Fruit fly (Drosophila melanogaster): ENCODE measurements around the gene CG32655.
A peak's percentile ranks its signal among the peaks of the same experiment; 100 is the strongest.

Gene CG32655

DNA sequence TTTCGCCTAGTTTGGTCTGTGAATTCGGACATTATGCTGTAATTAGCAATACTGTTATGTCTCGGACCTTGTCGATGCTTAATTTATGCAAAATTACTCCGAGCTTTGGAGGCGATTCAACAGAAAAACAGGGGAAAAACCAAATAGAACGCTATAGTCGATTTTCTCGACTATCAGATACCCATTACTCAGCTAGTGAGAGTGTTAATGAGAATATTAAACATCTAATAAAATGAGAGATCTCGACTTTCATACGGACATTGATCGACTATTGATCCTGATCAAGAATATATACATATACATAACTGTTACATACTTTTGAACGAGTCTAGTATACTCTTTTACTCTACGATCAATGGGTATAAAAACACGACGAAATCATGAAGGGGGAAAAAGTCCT is 13.2 kb upstream of the CG32655 start (continued):
- no peak for TF ChIP-seq GATAe (GFP tag; conservative IDR thresholded peaks at IDR 0.05)
- TF ChIP-seq CG13624 (GFP tag; optimal IDR thresholded peaks at IDR 0.05) = no peak
- TF ChIP-seq CG9215 (GFP tag; IDR thresholded peaks at IDR 0.05) = no peak
- TF ChIP-seq CG4707 (GFP tag; optimal IDR thresholded peaks at IDR 0.05) = no peak
- no peak; the same call in 1 of the 2 replicates for TF ChIP-seq inv (GFP tag; IDR thresholded peaks at IDR 0.05; ENCODE audit: partially characterized antibody)
- no peak for TF ChIP-seq Optix (GFP tag; IDR thresholded peaks at IDR 0.05)
- peak; percentile 16 for TF ChIP-seq CG12071 (GFP tag; optimal IDR thresholded peaks at IDR 0.05)
- TF ChIP-seq unpg (GFP tag; optimal IDR thresholded peaks at IDR 0.05) = peak; percentile 53
- TF ChIP-seq ro (GFP tag; IDR thresholded peaks at IDR 0.05) = no peak
- TF ChIP-seq CG5180 (GFP tag; optimal IDR thresholded peaks at IDR 0.05) = no peak
- TF ChIP-seq CG7556 (GFP tag; optimal IDR thresholded peaks at IDR 0.05) = peak; percentile 26
- peak; percentile 55 for TF ChIP-seq phol (tag; optimal IDR thresholded peaks at IDR 0.05)
- TF ChIP-seq Side (GFP tag; optimal IDR thresholded peaks at IDR 0.05) = peak; percentile 7
- TF ChIP-seq CG17385 (GFP tag; optimal IDR thresholded peaks at IDR 0.05) = peak; percentile 30
- TF ChIP-seq unc-4 (GFP tag; IDR thresholded peaks at IDR 0.05; ENCODE audit: partially characterized antibody) = no peak
- no peak for TF ChIP-seq Dip2 (GFP tag; IDR thresholded peaks at IDR 0.05)
- TF ChIP-seq tgo (GFP tag; IDR thresholded peaks at IDR 0.05) = peak; percentile 17; the same call in 1 of the 3 replicates
- no peak for TF ChIP-seq CTCF (GFP tag; optimal IDR thresholded peaks at IDR 0.05)
- TF ChIP-seq crol (GFP tag; IDR thresholded peaks at IDR 0.05) = no peak
- TF ChIP-seq run (tag; optimal IDR thresholded peaks at IDR 0.05) = no peak
- no peak for TF ChIP-seq pum (GFP tag; optimal IDR thresholded peaks at IDR 0.05)

DNA sequence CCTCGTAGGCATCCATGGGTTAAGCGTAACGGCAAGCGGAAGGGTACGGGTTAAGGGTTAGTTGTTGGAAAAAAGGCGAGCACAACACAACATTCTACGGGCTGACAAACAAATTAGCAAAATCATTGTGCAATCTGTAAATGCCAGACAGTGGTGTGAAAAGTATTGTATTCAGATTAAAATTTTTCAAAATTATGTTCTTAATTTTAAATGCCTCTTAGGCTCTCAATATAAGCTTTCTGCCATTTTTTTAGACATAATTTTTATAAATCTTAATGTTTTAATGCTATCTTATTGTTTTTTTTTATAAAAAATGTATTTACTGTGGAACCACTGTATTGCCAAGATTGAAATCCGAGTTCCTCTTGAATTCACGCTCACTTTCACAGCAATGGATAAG is 12.4 kb upstream of the CG32655 start:
- TF ChIP-seq CG11504 (tag; optimal IDR thresholded peaks at IDR 0.05) (peak; percentile 37), CG10431 (GFP tag; optimal IDR thresholded peaks at IDR 0.05) (no peak), Drgx (GFP tag; IDR thresholded peaks at IDR 0.05) (no peak), wor (GFP tag; IDR thresholded peaks at IDR 0.05) (no peak), CG12219 (GFP tag; optimal IDR thresholded peaks at IDR 0.05) (no peak), otp (GFP tag; IDR thresholded peaks at IDR 0.05) (no peak), corto (GFP tag; optimal IDR thresholded peaks at IDR 0.05) (no peak), CG6683 (GFP tag; optimal IDR thresholded peaks at IDR 0.05) (no peak), CG3281 (GFP tag; optimal IDR thresholded peaks at IDR 0.05) (no peak), CG30403 (GFP tag; optimal IDR thresholded peaks at IDR 0.05) (peak; percentile 8), CG7786 (GFP tag; optimal IDR thresholded peaks at IDR 0.05) (no peak), Ada2b (GFP tag; IDR thresholded peaks at IDR 0.05) (no peak), usp (GFP tag; optimal IDR thresholded peaks at IDR 0.05) (no peak), bsh (GFP tag; optimal IDR thresholded peaks at IDR 0.05) (peak in 1 of 2 experiments; percentile 61), pan (optimal IDR thresholded peaks at IDR 0.05) (no peak), pan (GFP tag; optimal IDR thresholded peaks at IDR 0.05 in 1 of 2, IDR thresholded peaks at IDR 0.05 in 1 of 2) (no peak), Neu2 (GFP tag; optimal IDR thresholded peaks at IDR 0.05; ENCODE audit: borderline replicate concordance) (no peak), dmrt99B (tag; optimal IDR thresholded peaks at IDR 0.05) (peak; percentile 28), CG2875 (GFP tag; optimal IDR thresholded peaks at IDR 0.05) (no peak), dimm (GFP tag; IDR thresholded peaks at IDR 0.05) (no peak), pros (GFP tag; optimal IDR thresholded peaks at IDR 0.05) (peak; percentile 67), Gsc (GFP tag; IDR thresholded peaks at IDR 0.05) (no peak), CG14050 (GFP tag; IDR thresholded peaks at IDR 0.05) (no peak), Xrp1 (GFP tag; IDR thresholded peaks at IDR 0.05) (peak; percentile 27; the same call in 1 of the 2 replicates), Spps (tag; optimal IDR thresholded peaks at IDR 0.05) (peak; percentile 5), trh (GFP tag; optimal IDR thresholded peaks at IDR 0.05) (no peak), chinmo (GFP tag; IDR thresholded peaks at IDR 0.05; ENCODE audit: partially characterized antibody) (no peak), Six4 (GFP tag; optimal IDR thresholded peaks at IDR 0.05) (peak; percentile 15), CG16813 (GFP tag; IDR thresholded peaks at IDR 0.05; ENCODE audit: partially characterized antibody) (no peak), CG7839 (tag; optimal IDR thresholded peaks at IDR 0.05) (peak; percentile 11), Atf-2 (GFP tag; optimal IDR thresholded peaks at IDR 0.05) (no peak)

All from whole organism, embryonic.